Fruit fly (Drosophila melanogaster) whole organism, embryonic: Measurements from ENCODE around the gene CG13676.

Source experiments
- BEAF-32 ChIP-seq: fragments of 200-800 bp; sonication (Bioruptor generic); optimal IDR thresholded peaks from 3 replicates; lab custom pipeline; 2017; ENCODE audit warnings: missing biosample characterization, missing genetic modification characterization, mild to moderate bottlenecking, moderate library complexity, missing genetic modification reagents
- Bgb ChIP-seq: fragments of 200-800 bp; sonication (Bioruptor generic); IDR thresholded peaks from 2 replicates; pipeline ENCODE4 v1.3.6; 2022; ENCODE audit warnings: missing biosample characterization, missing genetic modification characterization; ENCODE audit not compliant: partially characterized antibody
- CG10366 ChIP-seq: fragments of 200-800 bp; sonication (Bioruptor generic); IDR thresholded peaks from 2 replicates; pipeline ENCODE4 v1.3.6; 2022; ENCODE audit warnings: missing biosample characterization, missing genetic modification characterization
- CG10543 ChIP-seq: fragments of 200-800 bp; sonication (Bioruptor generic); optimal IDR thresholded peaks from 3 replicates; lab custom pipeline; 2017; ENCODE audit warnings: missing biosample characterization, mild to moderate bottlenecking, missing genetic modification characterization, moderate library complexity
- CG10654 ChIP-seq: fragments of 200-800 bp; sonication (Bioruptor generic); optimal IDR thresholded peaks from 2 replicates; lab custom pipeline; 2016; ENCODE audit warnings: missing biosample characterization, missing genetic modification characterization
- CG13123 ChIP-seq: fragments of 200-800 bp; sonication (Bioruptor generic); optimal IDR thresholded peaks from 2 replicates; lab custom pipeline; 2016; ENCODE audit warnings: missing biosample characterization, missing genetic modification characterization
- CG13296 ChIP-seq: fragments of 200-800 bp; sonication (Bioruptor generic); optimal IDR thresholded peaks from 3 replicates; lab custom pipeline; 2018; ENCODE audit warnings: missing biosample characterization, mild to moderate bottlenecking, missing genetic modification characterization
- CG14710 ChIP-seq: fragments of 200-800 bp; sonication (Bioruptor generic); optimal IDR thresholded peaks from 3 replicates; lab custom pipeline; 2019; ENCODE audit warnings: missing biosample characterization, mild to moderate bottlenecking, missing genetic modification characterization, moderate library complexity
- CG14860 ChIP-seq: fragments of 200-800 bp; sonication (Bioruptor generic); IDR thresholded peaks from 3 replicates; pipeline ENCODE4 v1.3.6; 2022; ENCODE audit warnings: missing biosample characterization, missing genetic modification characterization; ENCODE audit not compliant: partially characterized antibody
- CG2116 ChIP-seq: fragments of 200-800 bp; sonication (Bioruptor generic); optimal IDR thresholded peaks from 3 replicates; lab custom pipeline; 2018; ENCODE audit warnings: missing biosample characterization, mild to moderate bottlenecking, missing genetic modification characterization
- CG2199 ChIP-seq: fragments of 200-800 bp; sonication (Bioruptor generic); IDR thresholded peaks from 3 replicates; pipeline ENCODE4 v1.3.6; 2022; ENCODE audit warnings: missing biosample characterization, missing genetic modification characterization
- CG34224 ChIP-seq: fragments of 200-800 bp; sonication (Bioruptor generic); IDR thresholded peaks from 3 replicates; pipeline ENCODE4 v1.3.6; 2022; ENCODE audit warnings: missing biosample characterization, missing genetic modification characterization; ENCODE audit not compliant: partially characterized antibody
- CG4404 ChIP-seq: fragments of 200-800 bp; sonication (Bioruptor generic); IDR thresholded peaks from 2 replicates; pipeline ENCODE4 v1.3.6; 2022; ENCODE audit warnings: missing biosample characterization, missing genetic modification characterization
- CG6654 ChIP-seq: fragments of 200-800 bp; sonication (Bioruptor generic); optimal IDR thresholded peaks from 2 replicates; lab custom pipeline; 2017; ENCODE audit warnings: missing biosample characterization, mild to moderate bottlenecking, missing genetic modification characterization
- CG6791 ChIP-seq: fragments of 200-800 bp; sonication (Bioruptor generic); IDR thresholded peaks from 3 replicates; pipeline ENCODE4 v1.3.6; 2022; ENCODE audit warnings: missing biosample characterization, missing genetic modification characterization; ENCODE audit not compliant: partially characterized antibody
- CG6813 ChIP-seq: fragments of 200-800 bp; sonication (Bioruptor generic); optimal IDR thresholded peaks from 2 replicates; lab custom pipeline; 2017; ENCODE audit warnings: missing biosample characterization, missing genetic modification characterization, mild to moderate bottlenecking, moderate library complexity, missing genetic modification reagents
- CG7357 ChIP-seq: fragments of 200-800 bp; sonication (Bioruptor generic); IDR thresholded peaks from 3 replicates; pipeline ENCODE4 v1.3.6; 2022; ENCODE audit warnings: missing biosample characterization, missing genetic modification characterization
- CG7987 ChIP-seq: fragments of 200-800 bp; sonication (Bioruptor generic); optimal IDR thresholded peaks from 2 replicates; lab custom pipeline; 2018; ENCODE audit warnings: missing biosample characterization, mild to moderate bottlenecking, missing genetic modification characterization, moderate library complexity
- CG8290 ChIP-seq, 3 experiments: fragments of 200-800 bp; sonication (Bioruptor generic); optimal IDR thresholded peaks; 2 replicates each; lab custom pipeline; 2016 to 2019; ENCODE audit warnings: missing biosample characterization in 3 of 3, missing genetic modification characterization in 3 of 3, mild to moderate bottlenecking in 2 of 3, moderate library complexity in 1 of 3
- CG9876 ChIP-seq: fragments of 200-800 bp; sonication (Bioruptor generic); optimal IDR thresholded peaks from 2 replicates; lab custom pipeline; 2016; ENCODE audit warnings: missing biosample characterization, missing genetic modification characterization
- CrebB ChIP-seq: fragments of 200-800 bp; sonication (Bioruptor generic); optimal IDR thresholded peaks from 3 replicates; lab custom pipeline; 2018; ENCODE audit warnings: missing biosample characterization, mild to moderate bottlenecking, missing genetic modification characterization
- Ets65A ChIP-seq: fragments of 200-800 bp; sonication (Bioruptor generic); peaks from one replicate; lab custom pipeline; 2016; ENCODE audit warnings: missing biosample characterization, missing genetic modification characterization
- Ets97D ChIP-seq: fragments of 200-800 bp; sonication (Bioruptor generic); optimal IDR thresholded peaks from 3 replicates; lab custom pipeline; 2016; ENCODE audit warnings: missing biosample characterization, missing genetic modification characterization
- Gug ChIP-seq: fragments of 200-800 bp; sonication (Bioruptor generic); IDR thresholded peaks from 4 replicates; pipeline ENCODE4 v1.3.6; 2022; ENCODE audit warnings: missing biosample characterization, missing genetic modification characterization
- HmgZ ChIP-seq: fragments of 200-800 bp; sonication (Bioruptor generic); optimal IDR thresholded peaks from 2 replicates; lab custom pipeline; 2018; ENCODE audit warnings: missing biosample characterization, mild to moderate bottlenecking, missing genetic modification characterization
- Med ChIP-seq: fragments of 200-800 bp; sonication (Bioruptor generic); peaks from one replicate; lab custom pipeline; 2016; ENCODE audit warnings: missing biosample characterization, missing genetic modification characterization, mild to moderate bottlenecking, inconsistent platforms, moderate library complexity
- NK7.1 ChIP-seq: fragments of 200-800 bp; sonication (Bioruptor generic); optimal IDR thresholded peaks from 3 replicates; lab custom pipeline; 2016; ENCODE audit warnings: missing biosample characterization, missing genetic modification characterization
- Pdp1 ChIP-seq, 2 experiments: fragments of 200-800 bp; sonication (Bioruptor generic); optimal IDR thresholded peaks; 3 replicates each; lab custom pipeline; 2016; ENCODE audit warnings: missing biosample characterization in 2 of 2, missing genetic modification characterization in 2 of 2, mild to moderate bottlenecking in 1 of 2, moderate library complexity in 1 of 2
- Scr ChIP-seq: fragments of 200-800 bp; sonication (Bioruptor generic); IDR thresholded peaks from 2 replicates; pipeline ENCODE4 v1.3.6; 2022; ENCODE audit warnings: missing biosample characterization, missing genetic modification characterization; ENCODE audit not compliant: partially characterized antibody
- Sry-δ ChIP-seq: fragments of 200-800 bp; sonication (Bioruptor generic); optimal IDR thresholded peaks from 2 replicates; lab custom pipeline; 2016; ENCODE audit warnings: missing biosample characterization, missing genetic modification characterization
- Usf ChIP-seq: fragments of 200-800 bp; sonication (Bioruptor generic); optimal IDR thresholded peaks from 2 replicates; lab custom pipeline; 2017; ENCODE audit warnings: missing genotype, missing biosample characterization, missing genetic modification characterization
- bbx ChIP-seq: fragments of 200-800 bp; sonication (Bioruptor generic); IDR thresholded peaks from 2 replicates; pipeline ENCODE4 v1.3.6; 2022; ENCODE audit warnings: missing biosample characterization, missing genetic modification characterization; ENCODE audit not compliant: partially characterized antibody
- cg ChIP-seq: fragments of 200-800 bp; sonication (Bioruptor generic); optimal IDR thresholded peaks from 3 replicates; lab custom pipeline; 2019; ENCODE audit warnings: missing biosample characterization, mild to moderate bottlenecking, missing genetic modification characterization, moderate library complexity
- ci ChIP-seq: fragments of 200-800 bp; sonication (Bioruptor generic); IDR thresholded peaks from 3 replicates; pipeline ENCODE4 v1.3.6; 2022; ENCODE audit warnings: missing biosample characterization, missing genetic modification characterization
- crol ChIP-seq: fragments of 200-800 bp; sonication (Bioruptor generic); IDR thresholded peaks from 2 replicates; pipeline ENCODE4 v1.3.6; 2022; ENCODE audit warnings: missing biosample characterization, missing genetic modification characterization
- gt ChIP-seq: fragments of 200-800 bp; sonication (Bioruptor generic); IDR thresholded peaks from 2 replicates; pipeline ENCODE4 v1.3.6; 2022; ENCODE audit warnings: missing biosample characterization, missing genetic modification characterization
- hkb ChIP-seq, 2 experiments: fragments of 200-800 bp in 1 of 2; fragments of >200 bp in 1 of 2; sonication (Bioruptor generic) in 1 of 2; IDR thresholded peaks in 1 of 2; optimal IDR thresholded peaks in 1 of 2; 2 replicates each; pipeline versions ENCODE4 v1.3.6 to Lab custom; 2017 to 2022; ENCODE audit warnings: missing biosample characterization in 1 of 2, missing genetic modification characterization in 1 of 2
- kay ChIP-seq: fragments of 200-800 bp; sonication (Bioruptor generic); optimal IDR thresholded peaks from 2 replicates; lab custom pipeline; 2016; ENCODE audit warnings: missing biosample characterization, missing genetic modification characterization
- onecut ChIP-seq: fragments of 200-800 bp; sonication (Bioruptor generic); IDR thresholded peaks from 2 replicates; pipeline ENCODE4 v1.3.6; 2022; ENCODE audit warnings: missing biosample characterization, missing genetic modification characterization
- otp ChIP-seq: fragments of 200-800 bp; sonication (Bioruptor generic); IDR thresholded peaks from 3 replicates; pipeline ENCODE4, ENCODE4 v1.3.6; 2022; ENCODE audit warnings: missing biosample characterization, missing genetic modification characterization
- pzg ChIP-seq: fragments of 200-800 bp; sonication (Bioruptor generic); optimal IDR thresholded peaks from 3 replicates; lab custom pipeline; 2018; ENCODE audit warnings: missing biosample characterization, mild to moderate bottlenecking, missing genetic modification characterization, moderate library complexity
- ranshi ChIP-seq: fragments of 200-800 bp; sonication (Bioruptor generic); IDR thresholded peaks from 2 replicates; pipeline ENCODE4 v1.3.6; 2022; ENCODE audit warnings: missing biosample characterization, missing genetic modification characterization
- sens ChIP-seq: fragments of 200-800 bp; sonication (Bioruptor generic); peaks from one replicate; lab custom pipeline; 2016; ENCODE audit warnings: missing biosample characterization, missing genetic modification characterization
- slbo ChIP-seq: fragments of 200-800 bp; sonication (Bioruptor generic); IDR thresholded peaks from 2 replicates; pipeline ENCODE4 v1.3.6; 2022; ENCODE audit warnings: missing biosample characterization, missing genetic modification characterization
- stwl ChIP-seq: fragments of 200-800 bp; sonication (Bioruptor generic); optimal IDR thresholded peaks from 3 replicates; lab custom pipeline; 2018; ENCODE audit warnings: missing biosample characterization, mild to moderate bottlenecking, missing genetic modification characterization, moderate library complexity
- sug ChIP-seq: fragments of 200-800 bp; optimal IDR thresholded peaks from 2 replicates; lab custom pipeline; 2019; ENCODE audit warnings: missing biosample characterization, mild to moderate bottlenecking, missing genetic modification characterization, moderate library complexity
- zen ChIP-seq: fragments of 200-800 bp; sonication (Bioruptor generic); optimal IDR thresholded peaks from 3 replicates; lab custom pipeline; 2018; ENCODE audit warnings: missing biosample characterization, mild to moderate bottlenecking, missing genetic modification characterization, moderate library complexity
- zen2 ChIP-seq: fragments of 200-800 bp; sonication (Bioruptor generic); IDR thresholded peaks from 3 replicates; pipeline ENCODE4 v1.3.6; 2022; ENCODE audit warnings: missing biosample characterization, missing genetic modification characterization; ENCODE audit not compliant: partially characterized antibody

The CG13676 gene

dm6 chr3L:8121590-8121989 lies 30.0 kb downstream of the CG13676 start, which contains the start of gene ldbr (continued):
- TF ChIP-seq CrebB (tag; lab: Kevin White, UChicago): peak; percentile 39
- peak; percentile 65; the same call in 1 of the 2 replicates for TF ChIP-seq bbx (GFP tag; lab: Robert Waterston, UW)
- TF ChIP-seq onecut (GFP tag; lab: Robert Waterston, UW): peak; percentile 72
- 0 out of 3 replicates have a peak, but pooled peaks have one; percentile 33 for TF ChIP-seq CG14860 (GFP tag; lab: Robert Waterston, UW)
- peak; percentile 60 for TF ChIP-seq stwl (tag; lab: Kevin White, UChicago)
- TF ChIP-seq HmgZ (tag; lab: Kevin White, UChicago): peak; percentile 41
- peak; percentile 30; the same call in 1 of the 3 replicates for TF ChIP-seq zen2 (GFP tag; lab: Robert Waterston, UW)
- peak; percentile 38 for TF ChIP-seq BEAF-32 (GFP tag; lab: Kevin White, UChicago)
- peak; percentile 31 for TF ChIP-seq CG7987 (GFP tag; lab: Kevin White, UChicago)
- peak; percentile 57 for TF ChIP-seq Scr (GFP tag; lab: Robert Waterston, UW)
- TF ChIP-seq CG13123: no peak
- TF ChIP-seq CG4404: no peak
- TF ChIP-seq CG34224: peak; percentile 63; the same call in 2 of the 3 replicates
- TF ChIP-seq CG14710 (tag; lab: Kevin White, UChicago): peak; percentile 36
- 0 out of 3 replicates have a peak, but pooled peaks have one; percentile 29 for TF ChIP-seq ci (GFP tag; lab: Robert Waterston, UW)
- TF ChIP-seq sug (tag; lab: Kevin White, UChicago): peak; percentile 34
- peak; percentile 56 for TF ChIP-seq Bgb (GFP tag; lab: Robert Waterston, UW)
- TF ChIP-seq CG8290 (GFP tag; optimal IDR thresholded peaks at IDR 0.05; lab: Kevin White, UChicago): no peak
- TF ChIP-seq CG8290 (tag; optimal IDR thresholded peaks at IDR 0.05; lab: Kevin White, UChicago): no peak
- peak; percentile 87 for TF ChIP-seq CG2116
- peak; percentile 20 for TF ChIP-seq zen (tag; lab: Kevin White, UChicago)
- TF ChIP-seq Sry-δ (GFP tag; lab: Kevin White, UChicago): peak; percentile 29
- TF ChIP-seq ranshi (GFP tag; lab: Robert Waterston, UW): no peak
- peak; percentile 69 for TF ChIP-seq Ets97D (GFP tag; lab: Kevin White, UChicago)
- TF ChIP-seq CG6791: peak; percentile 57; the same call in 2 of the 3 replicates
- TF ChIP-seq NK7.1 (GFP tag; lab: Kevin White, UChicago): no peak
- peak; percentile 14 for TF ChIP-seq CG13296
- no peak for TF ChIP-seq CG10366 (GFP tag; lab: Robert Waterston, UW)
- peak; percentile 64 for TF ChIP-seq pzg (GFP tag; lab: Kevin White, UChicago)

DNA sequence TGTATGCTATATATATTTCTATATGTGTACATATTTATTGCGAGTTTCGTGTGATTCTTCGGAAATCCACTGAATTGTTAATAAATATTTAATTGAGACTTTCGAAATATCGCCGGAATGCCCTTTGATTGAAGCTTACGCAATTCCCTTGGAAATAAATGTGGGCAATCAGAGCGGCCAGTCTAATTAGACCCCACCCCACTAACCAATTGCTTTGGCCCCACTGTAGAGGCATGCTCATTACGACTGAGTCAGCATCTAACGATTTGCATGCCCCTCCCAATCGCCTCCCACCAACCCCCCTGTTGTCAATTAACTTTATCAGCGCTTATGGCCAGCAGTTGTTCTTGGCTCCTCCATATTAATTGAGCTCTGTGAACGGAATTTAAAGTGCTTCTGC lies 34.8 kb downstream of the CG13676 start:
- TF ChIP-seq CG34224 (0 out of 3 replicates have a peak, but pooled peaks have one; percentile 12), CG10543 (GFP tag; lab: Kevin White, UChicago) (peak; percentile 18), slbo (GFP tag; lab: Robert Waterston, UW) (peak; percentile 48; the same call in 1 of the 2 replicates), Bgb (GFP tag; lab: Robert Waterston, UW) (peak; percentile 43), CG9876 (GFP tag; lab: Kevin White, UChicago) (no peak), Usf (GFP tag; lab: Kevin White, UChicago) (no peak), CG6654 (no peak), Pdp1 (GFP tag; optimal IDR thresholded peaks at IDR 0.05; lab: Kevin White, UChicago) (peak in 1 of 2 experiments; percentile 76), otp (GFP tag; lab: Robert Waterston, UW) (0 out of 3 replicates have a peak, but pooled peaks have one; percentile 12), CG7357 (GFP tag; lab: Robert Waterston, UW) (0 out of 3 replicates have a peak, but pooled peaks have one; percentile 10), CG6813 (GFP tag; lab: Kevin White, UChicago) (no peak), CG10654 (GFP tag; lab: Kevin White, UChicago) (no peak), Med (GFP tag; lab: Kevin White, UChicago) (peak; percentile 74), gt (GFP tag; lab: Robert Waterston, UW) (no peak), sens (GFP tag; lab: Kevin White, UChicago) (peak; percentile 73), Ets65A (GFP tag; lab: Kevin White, UChicago) (peak; percentile 13), Gug (GFP tag; lab: Robert Waterston, UW) (0 out of 4 replicates have a peak, but pooled peaks have one; percentile 15), cg (GFP tag; lab: Kevin White, UChicago) (no peak), kay (GFP tag; lab: Kevin White, UChicago) (peak; percentile 47), crol (GFP tag; lab: Robert Waterston, UW) (peak; percentile 27), hkb (optimal IDR thresholded peaks at IDR 0.05; lab: Kevin White, UChicago) (no peak), hkb (GFP tag; IDR thresholded peaks at IDR 0.05; lab: Robert Waterston, UW) (0 out of 2 replicates have a peak, but pooled peaks have one; percentile 15), sug (tag; lab: Kevin White, UChicago) (peak; percentile 31), CG2199 (GFP tag; lab: Robert Waterston, UW) (no peak)
